Worm (Caenorhabditis elegans) whole organism, L2 larva: ENCODE results near the gene F49E12.10.

Experiments used
- F13H6.1 ChIP-seq: sonication (generic microtip); optimal IDR thresholded peaks from 2 replicates; lab custom pipeline; 2016; ENCODE audit warnings: missing genetic modification characterization, missing compliant biosample characterization
- alr-1 ChIP-seq: fragments of 150-350 bp; optimal IDR thresholded peaks from 2 replicates; lab custom pipeline; 2014; ENCODE audit warnings: missing biosample characterization, missing genetic modification characterization
- aly-2 ChIP-seq: fragments of 150-350 bp; optimal IDR thresholded peaks from 2 replicates; lab custom pipeline; 2014; ENCODE audit warnings: missing biosample characterization, missing genetic modification characterization
- ama-1 ChIP-seq: fragments of 150-350 bp; optimal IDR thresholded peaks from 2 replicates; lab custom pipeline; 2018; ENCODE audit warnings: inconsistent platforms
- ceh-16 ChIP-seq: fragments of 150-350 bp; optimal IDR thresholded peaks from 2 replicates; lab custom pipeline; 2014; ENCODE audit warnings: missing biosample characterization, missing genetic modification characterization
- egl-27 ChIP-seq: sonication (generic microtip); optimal IDR thresholded peaks from 3 replicates; lab custom pipeline; 2017; ENCODE audit warnings: missing biosample characterization, missing genetic modification reagents, missing genetic modification characterization
- elt-1 ChIP-seq: fragments of 150-350 bp; optimal IDR thresholded peaks from 2 replicates; lab custom pipeline; 2014; ENCODE audit warnings: missing biosample characterization, missing genetic modification characterization
- elt-3 ChIP-seq: sonication (generic microtip); optimal IDR thresholded peaks from 2 replicates; lab custom pipeline; 2017; ENCODE audit warnings: missing biosample characterization, missing genetic modification characterization
- fos-1 ChIP-seq: fragments of 150-350 bp; optimal IDR thresholded peaks from 2 replicates; lab custom pipeline; 2014; ENCODE audit warnings: missing biosample characterization, missing genetic modification characterization
- mab-5 ChIP-seq: fragments of 150-350 bp; optimal IDR thresholded peaks from 2 replicates; lab custom pipeline; 2014; ENCODE audit warnings: missing biosample characterization, missing genetic modification characterization
- mdl-1 ChIP-seq, 2 experiments: fragments of 150-350 bp in 1 of 2; sonication (generic microtip) in 1 of 2; optimal IDR thresholded peaks; 2 replicates each; lab custom pipeline; 2017; ENCODE audit warnings: missing biosample characterization in 2 of 2, missing genetic modification characterization in 2 of 2
- nhr-10 ChIP-seq: sonication (generic microtip); optimal IDR thresholded peaks from 2 replicates; lab custom pipeline; 2017; ENCODE audit warnings: missing biosample characterization, missing genetic modification characterization
- nhr-77 ChIP-seq: fragments of 150-350 bp; optimal IDR thresholded peaks from 2 replicates; lab custom pipeline; 2014; ENCODE audit warnings: missing biosample characterization, missing genetic modification characterization
- ztf-11 ChIP-seq: sonication (generic microtip); optimal IDR thresholded peaks from 2 replicates; lab custom pipeline; 2017; ENCODE audit warnings: missing biosample characterization, missing genetic modification characterization

DNA sequence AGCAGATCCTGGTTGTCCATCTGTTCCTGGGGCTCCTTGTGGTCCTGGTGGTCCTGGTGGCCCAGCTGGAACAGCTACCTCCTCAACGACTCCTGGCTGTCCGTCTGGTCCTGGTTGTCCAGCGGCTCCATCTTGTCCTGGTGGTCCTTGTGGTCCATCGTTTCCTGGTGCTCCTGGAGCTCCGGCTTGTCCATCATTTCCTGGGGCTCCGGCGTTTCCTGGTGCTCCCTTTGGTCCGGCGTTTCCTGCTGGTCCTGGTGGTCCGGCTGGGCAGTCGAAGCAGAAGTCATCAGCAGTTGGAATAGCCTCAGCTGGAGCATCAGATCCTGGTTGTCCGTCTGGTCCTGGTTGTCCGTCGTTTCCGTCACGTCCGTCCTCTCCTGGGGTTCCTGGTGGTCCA is 32.4 kb upstream of the F49E12.10 start:
- TF ChIP-seq mab-5 (tag; lab: Kevin White, UChicago) (no peak), fos-1 (tag; lab: Kevin White, UChicago) (no peak), nhr-10 (no peak), alr-1 (tag; lab: Kevin White, UChicago) (no peak), mdl-1 (tag; optimal IDR thresholded peaks at IDR 0.05; lab: Kevin White, UChicago) (no peak), F13H6.1 (tag; lab: Kevin White, UChicago) (no peak), aly-2 (tag; lab: Kevin White, UChicago) (no peak), ceh-16 (tag; lab: Kevin White, UChicago) (no peak), egl-27 (tag; lab: Kevin White, UChicago) (no peak), elt-3 (tag; lab: Kevin White, UChicago) (no peak), elt-1 (no peak), ama-1 (lab: Kevin White, UChicago) (no peak), nhr-77 (tag; lab: Kevin White, UChicago) (no peak), ztf-11 (no peak)
